Fruit fly (Drosophila melanogaster): ENCODE results near the gene CG15209.
A peak's percentile ranks its signal among the peaks of the same experiment; 100 is the strongest.

Gene CG15209

dm6 chrX:10824227-10824702 is 17.7 kb upstream of the CG15209 start, which contains the start of gene Imp:
Gene Imp, minus strand, starts transcription at chrX:10824277.
- TF ChIP-seq CG10669 (GFP tag; optimal IDR thresholded peaks at IDR 0.05): no peak
- no peak for TF ChIP-seq CG4318 (GFP tag; optimal IDR thresholded peaks at IDR 0.05)
- no peak for TF ChIP-seq net (GFP tag; optimal IDR thresholded peaks at IDR 0.05)
- TF ChIP-seq Eip75B (GFP tag; optimal IDR thresholded peaks at IDR 0.05): no peak

DNA sequence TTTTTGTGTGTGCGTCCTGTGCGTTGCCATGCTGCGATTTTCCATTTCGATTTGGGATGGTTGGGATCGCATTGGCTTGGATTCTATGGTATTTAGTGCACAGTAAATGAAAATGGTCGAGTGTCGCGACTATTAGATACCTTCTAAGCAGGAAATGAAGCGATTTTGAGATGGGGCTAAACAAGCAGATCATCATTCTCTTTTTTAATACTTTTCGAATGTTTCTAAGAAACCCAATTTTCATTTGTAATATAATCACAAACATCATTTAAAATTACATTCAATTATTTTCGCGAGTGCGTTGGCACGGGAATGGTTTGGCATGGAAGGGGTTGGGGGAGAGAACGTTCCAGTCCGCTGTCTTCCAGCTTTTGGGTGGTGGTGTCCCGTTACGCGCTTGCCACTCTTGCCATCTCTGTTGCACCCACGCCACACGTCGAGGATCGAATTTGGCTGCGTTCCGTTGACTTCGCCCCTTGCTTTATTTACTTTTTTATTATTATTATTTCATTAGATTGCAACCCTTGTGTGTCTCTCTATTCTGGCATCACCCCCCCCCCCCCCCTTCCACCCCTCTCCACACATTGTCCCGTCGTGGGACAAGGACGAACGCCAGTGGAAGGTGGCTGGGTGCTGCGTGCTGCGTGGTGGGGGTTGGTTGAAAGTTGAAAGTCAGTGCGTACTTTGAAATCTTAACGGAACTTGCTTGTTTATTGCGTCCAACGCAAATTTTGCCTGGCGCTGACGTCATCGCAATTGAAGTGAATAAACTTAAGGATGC is 16.5 kb upstream of the CG15209 start:
- no peak for TF ChIP-seq spab (GFP tag; optimal IDR thresholded peaks at IDR 0.05)

dm6 chrX:10827301-10827700 is 14.7 kb upstream of the CG15209 start:
- peak; percentile 30 for TF ChIP-seq spab (GFP tag; optimal IDR thresholded peaks at IDR 0.05)
- TF ChIP-seq svp (GFP tag): peak; percentile 74
- no peak for TF ChIP-seq CG16779 (tag; optimal IDR thresholded peaks at IDR 0.05)
- TF ChIP-seq topi (GFP tag; optimal IDR thresholded peaks at IDR 0.05): no peak
- peak; percentile 5 for TF ChIP-seq Sox102F (GFP tag; optimal IDR thresholded peaks at IDR 0.05)
- TF ChIP-seq CG6808 (GFP tag; optimal IDR thresholded peaks at IDR 0.05): peak; percentile 3
- no peak for TF ChIP-seq Gug (GFP tag; IDR thresholded peaks at IDR 0.05)
- peak; percentile 27 for TF ChIP-seq CG6792 (GFP tag; optimal IDR thresholded peaks at IDR 0.05)
- no peak for TF ChIP-seq CG7368 (GFP tag; optimal IDR thresholded peaks at IDR 0.05)
- TF ChIP-seq CG6276 (GFP tag; optimal IDR thresholded peaks at IDR 0.05): no peak
- TF ChIP-seq Met (GFP tag; optimal IDR thresholded peaks at IDR 0.05): peak; percentile 28
- TF ChIP-seq Ets96B (tag; optimal IDR thresholded peaks at IDR 0.05): peak; percentile 27
- no peak for TF ChIP-seq CG6163 (GFP tag; IDR thresholded peaks at IDR 0.05)
- peak; percentile 51 for TF ChIP-seq esn (GFP tag; optimal IDR thresholded peaks at IDR 0.05)
- no peak for TF ChIP-seq eg (GFP tag; IDR thresholded peaks at IDR 0.05)
- TF ChIP-seq acj6 (GFP tag; optimal IDR thresholded peaks at IDR 0.05): peak; percentile 20
- no peak for TF ChIP-seq Blimp-1 (GFP tag; optimal IDR thresholded peaks at IDR 0.05)
- TF ChIP-seq CG11294 (GFP tag; IDR thresholded peaks at IDR 0.05): no peak
- no peak for TF ChIP-seq Sox14 (GFP tag; optimal IDR thresholded peaks at IDR 0.05)
- no peak for TF ChIP-seq lz (GFP tag; optimal IDR thresholded peaks at IDR 0.05)
- no peak for TF ChIP-seq cyc (GFP tag; optimal IDR thresholded peaks at IDR 0.05)
- no peak for TF ChIP-seq Ets21C (GFP tag; optimal IDR thresholded peaks at IDR 0.05)
- no peak for TF ChIP-seq OdsH (GFP tag; optimal IDR thresholded peaks at IDR 0.05)
- TF ChIP-seq achi (GFP tag; optimal IDR thresholded peaks at IDR 0.05): peak; percentile 35
- no peak for TF ChIP-seq CG11762 (GFP tag; optimal IDR thresholded peaks at IDR 0.05; ENCODE audit: insufficient read depth)
- TF ChIP-seq dac (GFP tag; optimal IDR thresholded peaks at IDR 0.05): no peak
- no peak for TF ChIP-seq Eip75B (GFP tag; optimal IDR thresholded peaks at IDR 0.05)
- TF ChIP-seq Eip78C (GFP tag): peak; percentile 63
- peak; percentile 6 for TF ChIP-seq CG10669 (GFP tag; optimal IDR thresholded peaks at IDR 0.05)
- TF ChIP-seq CG10631 (GFP tag; optimal IDR thresholded peaks at IDR 0.05): peak; percentile 16
- TF ChIP-seq CG3032 (tag; optimal IDR thresholded peaks at IDR 0.05): peak; percentile 35
- TF ChIP-seq Lpt (GFP tag; optimal IDR thresholded peaks at IDR 0.05): no peak
- TF ChIP-seq Smox (GFP tag; optimal IDR thresholded peaks at IDR 0.05): no peak
- TF ChIP-seq net (GFP tag; optimal IDR thresholded peaks at IDR 0.05): no peak
- TF ChIP-seq CG6854 (GFP tag; optimal IDR thresholded peaks at IDR 0.05): no peak
- no peak for TF ChIP-seq CG3919 (GFP tag; optimal IDR thresholded peaks at IDR 0.05)
- TF ChIP-seq CG15336 (GFP tag; IDR thresholded peaks at IDR 0.05): no peak
- no peak for TF ChIP-seq fd85E (GFP tag; optimal IDR thresholded peaks at IDR 0.05)
- no peak for TF ChIP-seq CG31627 (GFP tag; optimal IDR thresholded peaks at IDR 0.05)
- TF ChIP-seq Hr38 (GFP tag; optimal IDR thresholded peaks at IDR 0.05): no peak
- TF ChIP-seq ss (GFP tag; optimal IDR thresholded peaks at IDR 0.05): peak in 1 of 2 experiments; percentile 23
- no peak for TF ChIP-seq CG8119 (GFP tag; IDR thresholded peaks at IDR 0.05)
- no peak for TF ChIP-seq CG4318 (GFP tag; optimal IDR thresholded peaks at IDR 0.05)
- TF ChIP-seq fd59A (GFP tag; optimal IDR thresholded peaks at IDR 0.05): no peak
- TF ChIP-seq Hr39 (GFP tag; optimal IDR thresholded peaks at IDR 0.05): no peak
- no peak for TF ChIP-seq CG8319 (GFP tag; optimal IDR thresholded peaks at IDR 0.05)
